Worm (Caenorhabditis elegans): ENCODE data around the gene mcm-5.

The mcm-5 gene

ce11 chrIII:4265892-4266291 lies 25.2 kb downstream of the mcm-5 start:
- no peak for TF ChIP-seq efl-1 (optimal IDR thresholded peaks at IDR 0.05)
- TF ChIP-seq efl-1 (GFP tag; optimal IDR thresholded peaks at IDR 0.05 in 1 of 2) = peak in 1 of 2 experiments; percentile 70
- TF ChIP-seq vab-15 (tag; optimal IDR thresholded peaks at IDR 0.05) = no peak

ce11 chrIII:4263048-4263447 lies 28.0 kb downstream of the mcm-5 start, which contains the start of gene T08A11.1:
Gene T08A11.1 (minus strand): TSS chrIII:4263148.
- TF ChIP-seq ces-1 (GFP tag; optimal IDR thresholded peaks at IDR 0.05) = no peak
- no peak for TF ChIP-seq elt-2 (tag; optimal IDR thresholded peaks at IDR 0.05)
- no peak for TF ChIP-seq elt-3 (tag; optimal IDR thresholded peaks at IDR 0.05)
- TF ChIP-seq aha-1 (tag; optimal IDR thresholded peaks at IDR 0.05) = no peak
- no peak for TF ChIP-seq F16B12.6 (tag; optimal IDR thresholded peaks at IDR 0.05)
- no peak for TF ChIP-seq nhr-71 (tag; optimal IDR thresholded peaks at IDR 0.05)

ce11 chrIII:4257896-4258295 lies 33.2 kb downstream of the mcm-5 start:
- no peak for TF ChIP-seq nhr-76 (tag; optimal IDR thresholded peaks at IDR 0.05)
- TF ChIP-seq jun-1 (tag; optimal IDR thresholded peaks at IDR 0.05) = no peak
- no peak for TF ChIP-seq pqm-1 (tag; optimal IDR thresholded peaks at IDR 0.05)
- TF ChIP-seq fos-1 (tag; optimal IDR thresholded peaks at IDR 0.05) = no peak

ce11 chrIII:4247571-4247970 lies 43.5 kb downstream of the mcm-5 start, which contains the start of gene Y44F5A.1:
Gene Y44F5A.1 (minus strand): TSS chrIII:4247671.
- no peak for TF ChIP-seq Y116A8C.19 (tag; optimal IDR thresholded peaks at IDR 0.05; ENCODE audit: borderline replicate concordance)
- no peak for TF ChIP-seq mab-9 (GFP tag; IDR thresholded peaks at IDR 0.05)
- no peak for TF ChIP-seq fkh-8 (tag; optimal IDR thresholded peaks at IDR 0.05)
- TF ChIP-seq nhr-47 (tag; optimal IDR thresholded peaks at IDR 0.05) = no peak
- no peak for TF ChIP-seq nhr-19 (GFP tag; conservative IDR thresholded peaks at IDR 0.05)
- TF ChIP-seq pax-3 (tag; optimal IDR thresholded peaks at IDR 0.05) = no peak
- no peak for TF ChIP-seq ceh-8 (GFP tag; optimal IDR thresholded peaks at IDR 0.05)

- TF ChIP-seq dsc-1 (tag; optimal IDR thresholded peaks at IDR 0.05) (no peak), C34B4.2 (tag; optimal IDR thresholded peaks at IDR 0.05) (no peak), nhr-90 (tag; optimal IDR thresholded peaks at IDR 0.05; ENCODE audit: poor library complexity) (no peak), elt-2 (tag; optimal IDR thresholded peaks at IDR 0.05) (no peak), nhr-77 (tag; optimal IDR thresholded peaks at IDR 0.05) (no peak), nhr-76 (tag; optimal IDR thresholded peaks at IDR 0.05) (no peak), nhr-11 (tag; optimal IDR thresholded peaks at IDR 0.05) (no peak), zip-4 (GFP tag; optimal IDR thresholded peaks at IDR 0.05) (no peak), C04F5.9 (tag; optimal IDR thresholded peaks at IDR 0.05) (no peak), ceh-88 (GFP tag; IDR thresholded peaks at IDR 0.05) (no peak), sox-4 (tag; optimal IDR thresholded peaks at IDR 0.05) (no peak), efl-1 (optimal IDR thresholded peaks at IDR 0.05) (no peak), efl-1 (GFP tag; optimal IDR thresholded peaks at IDR 0.05 in 1 of 2) (no peak), fos-1 (tag; optimal IDR thresholded peaks at IDR 0.05) (no peak), egl-13 (tag; optimal IDR thresholded peaks at IDR 0.05) (no peak), nhr-84 (tag; optimal IDR thresholded peaks at IDR 0.05) (no peak), fkh-10 (GFP tag; optimal IDR thresholded peaks at IDR 0.05) (no peak), nhr-28 (tag; optimal IDR thresholded peaks at IDR 0.05) (no peak)
Observed at ce11 chrIII:4244285-4244684, 46.8 kb downstream of the mcm-5 start, which contains the start of gene zhit-2. Gene zhit-2 (minus strand): TSS chrIII:4244385.

ce11 chrIII:4243461-4243860 lies 47.6 kb downstream of the mcm-5 start, which contains the start of gene mrpl-21:
Gene mrpl-21 (minus strand): TSS chrIII:4243561.
- peak; percentile 2 for TF ChIP-seq nhr-85 (tag)
- no peak for TF ChIP-seq efl-1 (optimal IDR thresholded peaks at IDR 0.05)
- TF ChIP-seq efl-1 (GFP tag; optimal IDR thresholded peaks at IDR 0.05 in 1 of 2) = peak in 1 of 2 experiments; percentile 31
- no peak for TF ChIP-seq pqm-1 (tag; optimal IDR thresholded peaks at IDR 0.05)
